Worm (Caenorhabditis elegans): Measurements from ENCODE around the gene Y53G8AL.3.

DNA sequence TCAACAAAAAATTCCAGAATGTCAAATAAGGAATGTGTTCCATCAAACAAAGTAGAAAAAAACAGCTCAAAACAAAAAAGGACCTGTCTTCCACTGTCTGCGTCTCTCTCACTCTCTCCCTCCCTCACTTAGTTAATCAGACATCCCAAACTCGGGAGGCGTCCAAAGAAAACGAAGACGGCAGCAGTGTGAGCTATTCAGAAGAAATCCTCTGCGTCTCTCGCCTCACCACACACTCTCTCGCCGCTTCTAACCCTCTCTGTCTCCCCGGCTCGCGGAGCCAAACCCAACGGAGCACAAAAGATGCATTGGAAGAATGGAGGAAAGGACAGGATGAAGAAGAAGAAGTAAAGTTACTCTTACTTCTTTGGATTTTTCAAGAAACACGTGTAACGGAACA, 32.7 kb downstream of the Y53G8AL.3 start:
- TF ChIP-seq ztf-4 (tag; optimal IDR thresholded peaks at IDR 0.05) (no peak), lin-39 (tag; optimal IDR thresholded peaks at IDR 0.05) (no peak), nhr-76 (tag; optimal IDR thresholded peaks at IDR 0.05) (no peak), nhr-71 (tag; optimal IDR thresholded peaks at IDR 0.05) (peak; percentile 59), F16B12.6 (tag; optimal IDR thresholded peaks at IDR 0.05) (no peak), hpl-2 (GFP tag; optimal IDR thresholded peaks at IDR 0.05) (no peak), nhr-12 (tag; optimal IDR thresholded peaks at IDR 0.05) (no peak), nhr-28 (tag; optimal IDR thresholded peaks at IDR 0.05) (no peak), swsn-7 (tag; optimal IDR thresholded peaks at IDR 0.05) (peak; percentile 50), C04F5.9 (tag; optimal IDR thresholded peaks at IDR 0.05) (no peak), unc-62 (GFP tag; optimal IDR thresholded peaks at IDR 0.05) (no peak), tbx-2 (tag; optimal IDR thresholded peaks at IDR 0.05) (peak; percentile 49), elt-2 (tag; optimal IDR thresholded peaks at IDR 0.05) (no peak), dsc-1 (tag; optimal IDR thresholded peaks at IDR 0.05) (peak; percentile 1)
